Worm (Caenorhabditis elegans): ENCODE results near the gene stdh-2.

stdh-2 gene

ce11 chrV:16256395-16256794 is 32.3 kb downstream of the stdh-2 start, which contains the start of gene bgnt-1.3:
Gene bgnt-1.3, minus strand, starts transcription at chrV:16256495.
- TF ChIP-seq unc-62 (GFP tag; optimal IDR thresholded peaks at IDR 0.05) (no peak), sma-3 (GFP tag; optimal IDR thresholded peaks at IDR 0.05) (no peak), lin-39 (tag; optimal IDR thresholded peaks at IDR 0.05) (no peak), nhr-10 (tag; optimal IDR thresholded peaks at IDR 0.05) (no peak), snpc-4 (tag; optimal IDR thresholded peaks at IDR 0.05) (no peak)

ce11 chrV:16258142-16258541 is 34.0 kb downstream of the stdh-2 start, which contains the start of gene nhr-218:
Gene nhr-218, plus strand, starts transcription at chrV:16258442.
- TF ChIP-seq nhr-21 (tag; optimal IDR thresholded peaks at IDR 0.05) (no peak), ceh-16 (tag; optimal IDR thresholded peaks at IDR 0.05) (no peak), C34F6.9 (tag; optimal IDR thresholded peaks at IDR 0.05) (no peak), nhr-25 (tag; optimal IDR thresholded peaks at IDR 0.05) (no peak), F13H6.1 (tag; optimal IDR thresholded peaks at IDR 0.05) (no peak), ztf-1 (GFP tag; conservative IDR thresholded peaks at IDR 0.05) (no peak), R02D3.7 (tag; optimal IDR thresholded peaks at IDR 0.05) (no peak), nhr-23 (tag; optimal IDR thresholded peaks at IDR 0.05) (no peak), mbf-1 (tag; optimal IDR thresholded peaks at IDR 0.05) (no peak), mdl-1 (tag; optimal IDR thresholded peaks at IDR 0.05) (no peak), alr-1 (tag; optimal IDR thresholded peaks at IDR 0.05) (no peak), ztf-4 (tag; optimal IDR thresholded peaks at IDR 0.05) (no peak), nhr-10 (tag; optimal IDR thresholded peaks at IDR 0.05) (no peak), ama-1 (optimal IDR thresholded peaks at IDR 0.05) (no peak), egl-27 (tag; optimal IDR thresholded peaks at IDR 0.05) (no peak)

ce11 chrV:16259684-16260083 is 35.6 kb downstream of the stdh-2 start, which contains the start of gene nhr-127:
Gene nhr-127, plus strand, starts transcription at chrV:16259984.
- TF ChIP-seq lsy-2 (tag; optimal IDR thresholded peaks at IDR 0.05) (no peak), ceh-16 (tag; optimal IDR thresholded peaks at IDR 0.05) (no peak), ceh-82 (tag; optimal IDR thresholded peaks at IDR 0.05) (no peak), unc-39 (tag; optimal IDR thresholded peaks at IDR 0.05) (no peak), blmp-1 (tag; optimal IDR thresholded peaks at IDR 0.05; ENCODE audit: insufficient read depth) (no peak), nhr-10 (tag; optimal IDR thresholded peaks at IDR 0.05) (no peak), nhr-25 (tag; optimal IDR thresholded peaks at IDR 0.05) (no peak), nhr-23 (tag; optimal IDR thresholded peaks at IDR 0.05) (no peak), peb-1 (tag; optimal IDR thresholded peaks at IDR 0.05) (no peak), nhr-6 (tag; optimal IDR thresholded peaks at IDR 0.05) (no peak), F13H6.1 (tag; optimal IDR thresholded peaks at IDR 0.05) (no peak), nhr-12 (tag; optimal IDR thresholded peaks at IDR 0.05) (no peak), crh-2 (tag; optimal IDR thresholded peaks at IDR 0.05) (no peak), gmeb-1 (tag; optimal IDR thresholded peaks at IDR 0.05) (no peak)

ce11 chrV:16266514-16266913 is 42.4 kb downstream of the stdh-2 start, which contains the start of gene T13F3.4:
Gene T13F3.4, minus strand, starts transcription at chrV:16266614.
- TF ChIP-seq nhr-77 (tag; optimal IDR thresholded peaks at IDR 0.05) (no peak), elt-3 (tag; optimal IDR thresholded peaks at IDR 0.05) (no peak), peb-1 (tag; optimal IDR thresholded peaks at IDR 0.05) (no peak), elt-1 (tag; optimal IDR thresholded peaks at IDR 0.05) (no peak), sem-4 (tag; optimal IDR thresholded peaks at IDR 0.05) (no peak), R02D3.7 (tag; optimal IDR thresholded peaks at IDR 0.05) (no peak), unc-55 (GFP tag; optimal IDR thresholded peaks at IDR 0.05) (no peak), sma-3 (GFP tag; optimal IDR thresholded peaks at IDR 0.05) (no peak), nhr-21 (tag; optimal IDR thresholded peaks at IDR 0.05) (no peak), egl-27 (tag; optimal IDR thresholded peaks at IDR 0.05) (no peak), fos-1 (tag; optimal IDR thresholded peaks at IDR 0.05) (no peak), nhr-12 (tag; optimal IDR thresholded peaks at IDR 0.05) (no peak), nhr-129 (tag; optimal IDR thresholded peaks at IDR 0.05) (no peak), nhr-25 (tag; optimal IDR thresholded peaks at IDR 0.05) (no peak), sma-9 (GFP tag; optimal IDR thresholded peaks at IDR 0.05) (no peak), sma-9 (tag; optimal IDR thresholded peaks at IDR 0.05) (no peak), ztf-1 (GFP tag; conservative IDR thresholded peaks at IDR 0.05) (no peak)

ce11 chrV:16269556-16269955 is 45.4 kb downstream of the stdh-2 start, which contains the start of the genes fbxa-2 and T13F3.8:
Gene fbxa-2, minus strand, starts transcription at chrV:16269656.
Gene T13F3.8, plus strand, starts transcription at chrV:16269800.
- TF ChIP-seq nhr-12 (tag; optimal IDR thresholded peaks at IDR 0.05) = no peak
- TF ChIP-seq unc-55 (GFP tag; optimal IDR thresholded peaks at IDR 0.05) = no peak
- no peak for TF ChIP-seq fos-1 (tag; optimal IDR thresholded peaks at IDR 0.05)
- TF ChIP-seq egl-27 (tag; optimal IDR thresholded peaks at IDR 0.05) = no peak
- no peak for TF ChIP-seq peb-1 (tag; optimal IDR thresholded peaks at IDR 0.05)
- no peak for TF ChIP-seq nhr-6 (tag; optimal IDR thresholded peaks at IDR 0.05)
- no peak for TF ChIP-seq dmd-4 (tag; optimal IDR thresholded peaks at IDR 0.05)
- TF ChIP-seq ztf-11 (tag; optimal IDR thresholded peaks at IDR 0.05) = no peak
- TF ChIP-seq ztf-4 (tag; optimal IDR thresholded peaks at IDR 0.05) = no peak
- TF ChIP-seq nhr-129 (tag; optimal IDR thresholded peaks at IDR 0.05) = no peak
- no peak for TF ChIP-seq elt-3 (tag; optimal IDR thresholded peaks at IDR 0.05)
- TF ChIP-seq lin-13 (GFP tag; optimal IDR thresholded peaks at IDR 0.05) = no peak
- TF ChIP-seq nhr-25 (tag; optimal IDR thresholded peaks at IDR 0.05) = no peak
- no peak for TF ChIP-seq ceh-82 (tag; optimal IDR thresholded peaks at IDR 0.05)
- no peak for TF ChIP-seq zag-1 (tag; optimal IDR thresholded peaks at IDR 0.05)
- no peak for TF ChIP-seq ZK546.5 (tag; optimal IDR thresholded peaks at IDR 0.05)
- no peak for TF ChIP-seq snpc-4 (tag; optimal IDR thresholded peaks at IDR 0.05)
- TF ChIP-seq unc-62 (GFP tag; optimal IDR thresholded peaks at IDR 0.05) = no peak
- no peak for TF ChIP-seq nhr-21 (tag; optimal IDR thresholded peaks at IDR 0.05)

All from whole organism, L2 larva.